Fruit fly (Drosophila melanogaster): Measurements from ENCODE around the gene CG4459.

dm6 chr3R:19928544-19928943, at the start of gene CG4459:
- no peak for TF ChIP-seq CG8478 (optimal IDR thresholded peaks at IDR 0.05)
- TF ChIP-seq Dll (optimal IDR thresholded peaks at IDR 0.05): no peak
- no peak for TF ChIP-seq usp (GFP tag; optimal IDR thresholded peaks at IDR 0.05)
- TF ChIP-seq psq (optimal IDR thresholded peaks at IDR 0.05): no peak

All from whole organism.